Fruit fly (Drosophila melanogaster): ENCODE data around the gene Mtr4.
A peak's percentile ranks its signal among the peaks of the same experiment; 100 is the strongest.

The Mtr4 gene

DNA sequence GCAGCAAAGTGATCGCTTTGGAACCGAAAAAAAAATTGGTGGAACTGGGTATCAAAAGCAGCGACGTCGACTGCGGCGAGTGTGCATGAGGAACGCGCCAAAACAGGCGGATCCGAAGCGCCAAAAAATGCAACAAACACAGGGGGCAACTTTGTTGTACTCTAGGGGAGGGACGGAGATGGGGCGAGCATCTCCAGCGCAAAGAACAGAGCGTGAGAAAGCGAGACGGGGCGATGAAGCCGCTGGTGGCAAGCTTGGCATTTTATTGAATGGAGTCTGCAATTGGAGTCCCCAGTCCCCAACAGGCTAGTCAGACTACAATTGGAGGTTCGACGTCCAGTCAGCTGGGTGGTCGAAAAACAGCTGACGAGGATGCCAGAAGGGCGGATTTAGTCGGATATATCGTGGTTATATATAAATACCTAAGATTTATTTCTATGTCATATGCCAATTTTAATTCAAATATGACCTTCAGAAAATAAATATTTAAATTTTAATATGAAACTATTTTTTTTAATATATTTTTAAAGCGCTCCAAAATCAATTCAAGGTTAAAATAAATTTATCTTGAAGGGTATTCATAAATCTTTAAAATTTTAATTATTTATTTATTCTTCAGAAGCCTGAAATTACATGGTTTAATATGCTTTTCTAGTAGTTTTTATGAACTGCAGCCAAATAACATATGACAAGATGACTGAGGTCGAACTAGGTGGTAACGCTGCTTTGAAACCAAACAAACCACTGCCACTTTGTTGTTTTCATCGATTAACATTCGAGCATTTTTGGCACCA, 5.3 kb upstream of the Mtr4 start (continued):
- TF ChIP-seq pita (GFP tag; optimal IDR thresholded peaks at IDR 0.05): no peak
- TF ChIP-seq CG18764 (GFP tag; optimal IDR thresholded peaks at IDR 0.05): peak; percentile 77
- TF ChIP-seq Six4 (GFP tag; optimal IDR thresholded peaks at IDR 0.05): peak; percentile 87
- TF ChIP-seq sima (GFP tag; optimal IDR thresholded peaks at IDR 0.05): no peak
- TF ChIP-seq CG10959 (GFP tag; IDR thresholded peaks at IDR 0.05): peak; percentile 77
- TF ChIP-seq CG31441 (GFP tag; IDR thresholded peaks at IDR 0.05): peak; percentile 98
- TF ChIP-seq Max (GFP tag; optimal IDR thresholded peaks at IDR 0.05): peak; percentile 61
- peak; percentile 26; the same call in 1 of the 2 replicates for TF ChIP-seq cas (GFP tag; IDR thresholded peaks at IDR 0.05)
- TF ChIP-seq jumu (GFP tag; optimal IDR thresholded peaks at IDR 0.05): no peak
- peak; percentile 83 for TF ChIP-seq CG6683 (GFP tag; optimal IDR thresholded peaks at IDR 0.05)
- peak; percentile 72 for TF ChIP-seq CG10274 (GFP tag; optimal IDR thresholded peaks at IDR 0.05)
- no peak for TF ChIP-seq CG42726 (GFP tag; IDR thresholded peaks at IDR 0.05; ENCODE audit: partially characterized antibody)
- peak; percentile 71 for TF ChIP-seq al (GFP tag; IDR thresholded peaks at IDR 0.05)
- peak; percentile 99 for TF ChIP-seq CG17361 (GFP tag; IDR thresholded peaks at IDR 0.05)
- peak; percentile 68; the same call in 2 of the 3 replicates for TF ChIP-seq CG34422 (GFP tag; IDR thresholded peaks at IDR 0.05)
- TF ChIP-seq HHEX (GFP tag; optimal IDR thresholded peaks at IDR 0.05): peak; percentile 91
- 0 out of 2 replicates have a peak, but pooled peaks have one; percentile 52 for TF ChIP-seq wdn (GFP tag; IDR thresholded peaks at IDR 0.05)
- TF ChIP-seq sob (GFP tag; IDR thresholded peaks at IDR 0.05): peak; percentile 70
- TF ChIP-seq onecut (GFP tag; IDR thresholded peaks at IDR 0.05): peak; percentile 52
- peak in 1 of 2 experiments; percentile 85 for TF ChIP-seq dpn (GFP tag; optimal IDR thresholded peaks at IDR 0.05)
- peak; percentile 94 for TF ChIP-seq CG1233 (GFP tag; optimal IDR thresholded peaks at IDR 0.05)
- TF ChIP-seq prd (optimal IDR thresholded peaks at IDR 0.05): no peak
- TF ChIP-seq prd (GFP tag; IDR thresholded peaks at IDR 0.05): peak; percentile 80
- TF ChIP-seq wor (GFP tag; IDR thresholded peaks at IDR 0.05): peak; percentile 74
- no peak for TF ChIP-seq CG12236 (GFP tag; optimal IDR thresholded peaks at IDR 0.05)
- TF ChIP-seq croc (GFP tag; conservative IDR thresholded peaks at IDR 0.05): peak; percentile 80
- TF ChIP-seq nmo (GFP tag; optimal IDR thresholded peaks at IDR 0.05): peak; percentile 98
- TF ChIP-seq Abd-B (GFP tag; optimal IDR thresholded peaks at IDR 0.05): peak; percentile 91
- TF ChIP-seq zfh2 (GFP tag; optimal IDR thresholded peaks at IDR 0.05): peak; percentile 37
- peak; percentile 65; the same call in 2 of the 3 replicates for TF ChIP-seq CG11560 (tag; IDR thresholded peaks at IDR 0.05)
- peak; percentile 14; the same call in 1 of the 2 replicates for TF ChIP-seq Ravus (GFP tag; IDR thresholded peaks at IDR 0.05)
- TF ChIP-seq E2f1 (GFP tag; IDR thresholded peaks at IDR 0.05): peak; percentile 39; the same call in 1 of the 2 replicates
- TF ChIP-seq CG12769 (tag; optimal IDR thresholded peaks at IDR 0.05): peak; percentile 50
- TF ChIP-seq tin (GFP tag; optimal IDR thresholded peaks at IDR 0.05): peak; percentile 88
- peak; percentile 1 for TF ChIP-seq schlank (tag; optimal IDR thresholded peaks at IDR 0.05)
- no peak for TF ChIP-seq en (GFP tag; optimal IDR thresholded peaks at IDR 0.05)
- no peak for TF ChIP-seq Neu2 (GFP tag; optimal IDR thresholded peaks at IDR 0.05; ENCODE audit: borderline replicate concordance)
- TF ChIP-seq dmrt99B (tag; optimal IDR thresholded peaks at IDR 0.05): peak; percentile 93
- TF ChIP-seq grau (tag; optimal IDR thresholded peaks at IDR 0.05): peak; percentile 95
- peak; percentile 87 for TF ChIP-seq org-1 (GFP tag; optimal IDR thresholded peaks at IDR 0.05)
- peak; percentile 98 for TF ChIP-seq CoRest (tag; optimal IDR thresholded peaks at IDR 0.05)
- peak in 1 of 3 experiments; percentile 29 for TF ChIP-seq Stat92E (GFP tag; optimal IDR thresholded peaks at IDR 0.05)
- peak; percentile 98 for TF ChIP-seq CG18262 (tag; optimal IDR thresholded peaks at IDR 0.05)
- TF ChIP-seq CG7357 (GFP tag; IDR thresholded peaks at IDR 0.05): peak; percentile 67
- peak; percentile 77 for TF ChIP-seq ttk (GFP tag; IDR thresholded peaks at IDR 0.05)
- peak; percentile 92 for TF ChIP-seq bcd (GFP tag; optimal IDR thresholded peaks at IDR 0.05)
- TF ChIP-seq CG18011 (GFP tag; optimal IDR thresholded peaks at IDR 0.05): peak; percentile 65
- TF ChIP-seq GATAe (GFP tag; conservative IDR thresholded peaks at IDR 0.05): no peak
- no peak for TF ChIP-seq ERR (GFP tag; optimal IDR thresholded peaks at IDR 0.05)
